Fruit fly (Drosophila melanogaster): ENCODE results near the gene CG32485.
A peak's percentile ranks its signal among the peaks of the same experiment; 100 is the strongest.

CG32485 gene

dm6 chr3L:3034779-3035643, 15.1 kb upstream of the CG32485 start, which contains the start of gene CG2162:
TSS of gene CG2162 (plus strand) at chr3L:3035196.
- peak; percentile 55 for TF ChIP-seq Eip78C (GFP tag)
- peak; percentile 43 for TF ChIP-seq CG6854 (GFP tag; optimal IDR thresholded peaks at IDR 0.05)
- TF ChIP-seq ss (GFP tag; optimal IDR thresholded peaks at IDR 0.05), result peak; percentile 23 to 42
- no peak for TF ChIP-seq achi (GFP tag; optimal IDR thresholded peaks at IDR 0.05)
- peak; percentile 31 for TF ChIP-seq CG3919 (GFP tag; optimal IDR thresholded peaks at IDR 0.05)
- TF ChIP-seq CG8119 (GFP tag; IDR thresholded peaks at IDR 0.05), result no peak
- peak; percentile 2 for TF ChIP-seq CG6808 (GFP tag; optimal IDR thresholded peaks at IDR 0.05)
- peak; percentile 35 for TF ChIP-seq vri (GFP tag; optimal IDR thresholded peaks at IDR 0.05)
- TF ChIP-seq Sox14 (GFP tag; optimal IDR thresholded peaks at IDR 0.05), result peak; percentile 49
- TF ChIP-seq dsx (GFP tag; optimal IDR thresholded peaks at IDR 0.05; ENCODE audit: poor library complexity, severe bottlenecking), result peak; percentile 81
- TF ChIP-seq Met (GFP tag; optimal IDR thresholded peaks at IDR 0.05), result no peak
- no peak for TF ChIP-seq CG6792 (GFP tag; optimal IDR thresholded peaks at IDR 0.05)
- TF ChIP-seq fkh (GFP tag; optimal IDR thresholded peaks at IDR 0.05), result peak; percentile 50
- peak; percentile 7 for TF ChIP-seq Ets96B (tag; optimal IDR thresholded peaks at IDR 0.05)
- no peak for TF ChIP-seq salr (GFP tag; optimal IDR thresholded peaks at IDR 0.05)
- peak; percentile 34 for TF ChIP-seq fd85E (GFP tag; optimal IDR thresholded peaks at IDR 0.05)

DNA sequence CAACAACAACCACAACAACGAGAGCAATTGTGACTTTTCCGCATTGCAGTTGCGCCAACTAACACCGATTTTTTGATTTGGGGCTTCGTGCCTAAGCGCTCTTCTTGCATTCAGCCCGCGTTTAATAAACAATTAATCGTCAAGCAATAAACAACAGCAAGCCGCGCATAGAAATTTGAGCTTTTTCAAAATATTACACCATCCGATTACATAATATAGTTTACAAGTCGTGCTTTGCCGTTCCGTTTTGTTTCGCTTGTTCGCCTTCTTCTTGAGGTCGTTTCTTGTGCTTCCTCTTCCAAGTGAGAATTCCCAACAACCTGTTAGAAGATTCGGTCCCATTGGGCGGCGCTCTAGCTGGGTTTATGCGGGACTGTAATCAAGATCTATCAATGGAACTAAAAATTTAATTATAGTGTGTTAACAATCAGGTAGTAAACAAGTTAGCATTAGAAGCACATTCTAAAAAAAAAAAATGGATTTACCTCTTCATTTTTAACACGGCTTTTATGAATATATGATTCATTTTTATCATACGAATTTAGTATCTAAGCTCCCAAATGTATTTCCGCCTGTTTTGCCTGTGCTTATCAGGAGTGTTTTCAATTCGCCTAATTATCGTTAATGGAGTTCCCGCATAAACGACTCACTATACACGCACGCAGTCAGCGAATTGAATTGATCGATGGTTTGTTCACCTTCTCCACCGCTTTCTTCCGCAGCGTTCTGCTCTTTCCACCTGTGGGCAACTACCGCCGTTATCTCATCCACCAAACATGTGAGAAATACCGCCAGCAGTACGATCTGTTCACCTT, 14.1 kb upstream of the CG32485 start:
- TF ChIP-seq CG10631 (GFP tag; optimal IDR thresholded peaks at IDR 0.05) (peak; percentile 72), svp (GFP tag) (peak; percentile 72), CG11762 (GFP tag; optimal IDR thresholded peaks at IDR 0.05; ENCODE audit: insufficient read depth) (peak; percentile 68), CG8319 (GFP tag; optimal IDR thresholded peaks at IDR 0.05) (peak; percentile 32), CG8119 (GFP tag; IDR thresholded peaks at IDR 0.05) (peak; percentile 91), eg (GFP tag; IDR thresholded peaks at IDR 0.05) (peak; percentile 81), ss (GFP tag; optimal IDR thresholded peaks at IDR 0.05) (peak; percentile 39 to 47), pdm3 (GFP tag; optimal IDR thresholded peaks at IDR 0.05) (peak; percentile 70), CG10669 (GFP tag; optimal IDR thresholded peaks at IDR 0.05) (peak; percentile 71), CG32006 (GFP tag; optimal IDR thresholded peaks at IDR 0.05) (peak; percentile 89), Ets21C (GFP tag; optimal IDR thresholded peaks at IDR 0.05) (peak; percentile 55), CG9139 (GFP tag; optimal IDR thresholded peaks at IDR 0.05) (peak; percentile 38), CG3919 (GFP tag; optimal IDR thresholded peaks at IDR 0.05) (peak; percentile 85), spab (GFP tag; optimal IDR thresholded peaks at IDR 0.05) (peak; percentile 61), net (GFP tag; optimal IDR thresholded peaks at IDR 0.05) (peak; percentile 75), lz (GFP tag; optimal IDR thresholded peaks at IDR 0.05) (peak; percentile 77), CG15336 (GFP tag; IDR thresholded peaks at IDR 0.05) (peak; percentile 90), CG8632 (GFP tag; optimal IDR thresholded peaks at IDR 0.05) (peak; percentile 46), Smox (GFP tag; optimal IDR thresholded peaks at IDR 0.05) (peak; percentile 74), vri (GFP tag; optimal IDR thresholded peaks at IDR 0.05) (peak; percentile 21), Blimp-1 (GFP tag; optimal IDR thresholded peaks at IDR 0.05) (peak; percentile 21), Hr38 (GFP tag; optimal IDR thresholded peaks at IDR 0.05) (no peak), CG6808 (GFP tag; optimal IDR thresholded peaks at IDR 0.05) (peak; percentile 78), CG6276 (GFP tag; optimal IDR thresholded peaks at IDR 0.05) (peak; percentile 83), CG34406 (GFP tag; optimal IDR thresholded peaks at IDR 0.05) (peak; percentile 55), salr (GFP tag; optimal IDR thresholded peaks at IDR 0.05) (peak in 1 of 2 experiments; percentile 79), Met (GFP tag; optimal IDR thresholded peaks at IDR 0.05) (peak; percentile 74), fd59A (GFP tag; optimal IDR thresholded peaks at IDR 0.05) (peak; percentile 46), Sox15 (GFP tag; optimal IDR thresholded peaks at IDR 0.05) (peak; percentile 25), CG7368 (GFP tag; optimal IDR thresholded peaks at IDR 0.05) (peak; percentile 66), topi (GFP tag; optimal IDR thresholded peaks at IDR 0.05) (peak; percentile 83), esn (GFP tag; optimal IDR thresholded peaks at IDR 0.05) (peak; percentile 83), fkh (GFP tag; optimal IDR thresholded peaks at IDR 0.05) (peak; percentile 58), CG31627 (GFP tag; optimal IDR thresholded peaks at IDR 0.05) (peak; percentile 68), CG4318 (GFP tag; optimal IDR thresholded peaks at IDR 0.05) (peak; percentile 76), Eip75B (GFP tag; optimal IDR thresholded peaks at IDR 0.05) (peak; percentile 82), CG6854 (GFP tag; optimal IDR thresholded peaks at IDR 0.05) (peak; percentile 31)

Data from whole organism, prepupa.